Worm (Caenorhabditis elegans): ENCODE results near the gene sdz-18.

DNA sequence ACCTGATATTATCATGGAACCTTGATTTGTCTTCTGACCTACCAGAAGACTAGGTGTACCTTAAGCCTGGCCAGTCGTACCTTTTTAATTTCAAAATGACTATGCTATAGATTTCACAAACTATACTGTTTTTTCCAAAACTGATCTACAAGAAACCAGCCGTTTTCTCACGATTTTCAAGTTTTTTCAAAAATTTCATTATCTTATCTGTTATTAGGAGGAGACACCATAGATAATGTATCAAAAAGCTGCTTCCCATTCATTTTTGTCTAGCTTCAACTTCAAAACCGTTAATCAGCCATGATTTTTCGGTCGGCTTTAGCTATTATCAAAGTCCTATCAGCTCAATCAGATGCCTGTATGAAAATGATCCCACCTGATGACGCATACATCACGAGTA lies 36.2 kb upstream of the sdz-18 start, which contains the start of gene F36H5.12:
- TF ChIP-seq tbx-7 (tag; optimal IDR thresholded peaks at IDR 0.05) (no peak), fkh-10 (GFP tag; optimal IDR thresholded peaks at IDR 0.05) (no peak), dve-1 (tag; optimal IDR thresholded peaks at IDR 0.05) (no peak)

All from whole organism, late embryonic.